Worm (Caenorhabditis elegans) whole organism, early embryonic: Measurements from ENCODE around the gene C26H9A.3.

Experiments used
- B0310.2 ChIP-seq: sonication (generic microtip); optimal IDR thresholded peaks from 2 replicates; lab custom pipeline; 2016; ENCODE audit warnings: mild to moderate bottlenecking, missing genetic modification characterization, missing compliant biosample characterization
- F13C5.2 ChIP-seq: sonication (generic microtip); optimal IDR thresholded peaks from 2 replicates; lab custom pipeline; 2017; ENCODE audit warnings: mild to moderate bottlenecking, missing genetic modification characterization, inconsistent platforms, missing compliant biosample characterization
- aly-1 ChIP-seq: sonication (generic microtip); optimal IDR thresholded peaks from 2 replicates; lab custom pipeline; 2016; ENCODE audit warnings: missing genetic modification characterization, missing compliant biosample characterization
- ama-1 ChIP-seq: fragments of 150-350 bp; optimal IDR thresholded peaks from 2 replicates; lab custom pipeline; 2014
- ceh-13 ChIP-seq: fragments of 200-800 bp; sonication (Bioruptor generic); optimal IDR thresholded peaks from 2 replicates; lab custom pipeline; 2018; ENCODE audit warnings: mild to moderate bottlenecking, missing genetic modification characterization, missing compliant biosample characterization
- ceh-36 ChIP-seq: sonication (generic microtip); optimal IDR thresholded peaks from 2 replicates; lab custom pipeline; 2016; ENCODE audit warnings: missing genetic modification characterization, inconsistent platforms, missing compliant biosample characterization
- ets-7 ChIP-seq: sonication (generic microtip); optimal IDR thresholded peaks from 2 replicates; lab custom pipeline; 2016; ENCODE audit warnings: missing genotype, missing genetic modification characterization, missing compliant biosample characterization
- flt-1 ChIP-seq: fragments of 200-800 bp; sonication (Bioruptor generic); IDR thresholded peaks from 2 replicates; pipeline ENCODE4 v1.3.6; 2022; ENCODE audit warnings: missing genetic modification characterization, missing compliant biosample characterization
- hmbx-1 ChIP-seq: sonication (generic microtip); optimal IDR thresholded peaks from 2 replicates; lab custom pipeline; 2016; ENCODE audit warnings: mild to moderate bottlenecking, missing genetic modification characterization, missing compliant biosample characterization
- hmg-4 ChIP-seq: fragments of 200-800 bp; sonication (Bioruptor generic); optimal IDR thresholded peaks from 2 replicates; lab custom pipeline; 2018; ENCODE audit warnings: mild to moderate bottlenecking, missing genetic modification characterization, missing compliant biosample characterization
- hnd-1 ChIP-seq: sonication (generic microtip); optimal IDR thresholded peaks from 2 replicates; lab custom pipeline; 2016; ENCODE audit warnings: missing genetic modification characterization, missing compliant biosample characterization
- pes-1 ChIP-seq: fragments of 200-800 bp; sonication (Bioruptor generic); IDR thresholded peaks from 2 replicates; pipeline ENCODE4 v1.3.6; 2022; ENCODE audit warnings: missing genetic modification reagents, missing genetic modification characterization, missing compliant biosample characterization
- scrt-1 ChIP-seq: fragments of 200-800 bp; sonication (Bioruptor generic); IDR thresholded peaks from 2 replicates; pipeline ENCODE4 v1.3.6; 2022; ENCODE audit warnings: missing genetic modification characterization, missing compliant biosample characterization
- sea-1 ChIP-seq: fragments of 200-800 bp; sonication (Bioruptor generic); conservative IDR thresholded peaks from 2 replicates; pipeline ENCODE4 v1.3.6; 2022; ENCODE audit warnings: missing genetic modification characterization, missing compliant biosample characterization
- tbx-11 ChIP-seq: fragments of 200-800 bp; sonication (Bioruptor generic); IDR thresholded peaks from 2 replicates; pipeline ENCODE4 v1.3.6; 2022; ENCODE audit warnings: missing genetic modification characterization, missing compliant biosample characterization
- tbx-37 ChIP-seq: fragments of 200-800 bp; sonication (Bioruptor generic); conservative IDR thresholded peaks from 2 replicates; pipeline ENCODE4 v1.3.6; 2022; ENCODE audit warnings: missing genetic modification reagents, missing genetic modification characterization, missing compliant biosample characterization
- tra-4 ChIP-seq: sonication (generic microtip); optimal IDR thresholded peaks from 2 replicates; lab custom pipeline; 2017; ENCODE audit warnings: missing genetic modification characterization, missing compliant biosample characterization

The C26H9A.3 gene

ce11 chrIV:12632430-12632829 lies 6.8 kb downstream of the C26H9A.3 start:
- TF ChIP-seq flt-1 (GFP tag; lab: Robert Waterston, UW), result no peak
- TF ChIP-seq pes-1 (GFP tag; lab: Robert Waterston, UW), result no peak
- TF ChIP-seq ama-1 (lab: Kevin White, UChicago), result no peak
- no peak for TF ChIP-seq tbx-37 (GFP tag; lab: Robert Waterston, UW)
- TF ChIP-seq ceh-36, result no peak
- TF ChIP-seq hmg-4 (GFP tag; lab: Kevin White, UChicago), result no peak
- no peak for TF ChIP-seq F13C5.2
- no peak for TF ChIP-seq aly-1 (tag; lab: Kevin White, UChicago)
- TF ChIP-seq ceh-13, result no peak
- no peak for TF ChIP-seq B0310.2 (tag; lab: Kevin White, UChicago)
- TF ChIP-seq scrt-1 (GFP tag; lab: Robert Waterston, UW), result no peak
- TF ChIP-seq hmbx-1 (tag; lab: Kevin White, UChicago), result no peak
- TF ChIP-seq ets-7 (tag; lab: Kevin White, UChicago), result no peak
- no peak for TF ChIP-seq tbx-11 (GFP tag; lab: Robert Waterston, UW)
- no peak for TF ChIP-seq tra-4 (tag; lab: Kevin White, UChicago)
- no peak for TF ChIP-seq sea-1 (GFP tag; lab: Robert Waterston, UW)
- TF ChIP-seq hnd-1 (tag; lab: Kevin White, UChicago), result no peak

- TF ChIP-seq F13C5.2 (no peak), tbx-11 (GFP tag; lab: Robert Waterston, UW) (no peak), flt-1 (GFP tag; lab: Robert Waterston, UW) (no peak), hmbx-1 (tag; lab: Kevin White, UChicago) (no peak), sea-1 (GFP tag; lab: Robert Waterston, UW) (no peak), scrt-1 (GFP tag; lab: Robert Waterston, UW) (no peak), tra-4 (tag; lab: Kevin White, UChicago) (no peak)
These were observed 8.3 kb downstream of the C26H9A.3 start, which contains the start of gene ark-1 for ce11 chrIV:12630922-12631321. Gene ark-1, minus strand, starts transcription at chrIV:12631022.

- 0 out of 2 replicates have a peak, but pooled peaks have one; percentile 8 for TF ChIP-seq pes-1 (GFP tag; lab: Robert Waterston, UW)
These were observed 17.6 kb downstream of the C26H9A.3 start for ce11 chrIV:12621483-12622078.

ce11 chrIV:12620921-12621320 lies 18.3 kb downstream of the C26H9A.3 start:
- no peak for TF ChIP-seq flt-1 (GFP tag; lab: Robert Waterston, UW)
- TF ChIP-seq tbx-11 (GFP tag; lab: Robert Waterston, UW), result no peak
- no peak for TF ChIP-seq ama-1 (lab: Kevin White, UChicago)
- no peak for TF ChIP-seq tra-4 (tag; lab: Kevin White, UChicago)
- TF ChIP-seq tbx-37 (GFP tag; lab: Robert Waterston, UW), result no peak
- no peak for TF ChIP-seq pes-1 (GFP tag; lab: Robert Waterston, UW)
- no peak for TF ChIP-seq ets-7 (tag; lab: Kevin White, UChicago)
- TF ChIP-seq hmg-4 (GFP tag; lab: Kevin White, UChicago), result no peak
- TF ChIP-seq ceh-13, result no peak
- no peak for TF ChIP-seq hmbx-1 (tag; lab: Kevin White, UChicago)
- TF ChIP-seq B0310.2 (tag; lab: Kevin White, UChicago), result no peak
- no peak for TF ChIP-seq scrt-1 (GFP tag; lab: Robert Waterston, UW)
- no peak for TF ChIP-seq aly-1 (tag; lab: Kevin White, UChicago)

DNA sequence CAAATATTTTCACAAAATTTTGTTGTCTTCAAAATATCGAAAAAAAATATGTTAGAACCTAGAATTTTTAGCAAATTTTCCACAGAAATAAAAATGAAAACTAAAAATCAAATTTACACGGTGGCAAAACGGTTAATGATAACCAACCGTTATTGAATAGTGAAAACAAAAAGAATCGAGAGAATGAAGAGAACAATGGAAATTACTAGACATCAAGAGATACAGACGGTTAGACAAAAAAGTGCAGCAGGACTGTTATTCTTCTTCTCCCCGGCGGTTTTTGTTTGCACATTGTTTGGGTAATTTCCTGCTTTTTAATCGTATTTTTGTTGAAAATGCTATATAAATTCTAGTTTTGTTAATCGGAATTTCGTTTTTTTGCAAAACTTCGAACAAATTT lies 20.3 kb downstream of the C26H9A.3 start:
- TF ChIP-seq pes-1 (GFP tag; lab: Robert Waterston, UW), result no peak
- no peak for TF ChIP-seq ceh-13
- TF ChIP-seq hmg-4 (GFP tag; lab: Kevin White, UChicago), result no peak
- TF ChIP-seq aly-1 (tag; lab: Kevin White, UChicago), result no peak
- TF ChIP-seq tra-4 (tag; lab: Kevin White, UChicago), result no peak
- TF ChIP-seq hnd-1 (tag; lab: Kevin White, UChicago), result no peak
- no peak for TF ChIP-seq hmbx-1 (tag; lab: Kevin White, UChicago)

- TF ChIP-seq scrt-1 (GFP tag; lab: Robert Waterston, UW) (no peak), B0310.2 (tag; lab: Kevin White, UChicago) (no peak), ceh-13 (no peak), sea-1 (GFP tag; lab: Robert Waterston, UW) (no peak)
These were observed 21.3 kb downstream of the C26H9A.3 start for ce11 chrIV:12617934-12618333.

DNA sequence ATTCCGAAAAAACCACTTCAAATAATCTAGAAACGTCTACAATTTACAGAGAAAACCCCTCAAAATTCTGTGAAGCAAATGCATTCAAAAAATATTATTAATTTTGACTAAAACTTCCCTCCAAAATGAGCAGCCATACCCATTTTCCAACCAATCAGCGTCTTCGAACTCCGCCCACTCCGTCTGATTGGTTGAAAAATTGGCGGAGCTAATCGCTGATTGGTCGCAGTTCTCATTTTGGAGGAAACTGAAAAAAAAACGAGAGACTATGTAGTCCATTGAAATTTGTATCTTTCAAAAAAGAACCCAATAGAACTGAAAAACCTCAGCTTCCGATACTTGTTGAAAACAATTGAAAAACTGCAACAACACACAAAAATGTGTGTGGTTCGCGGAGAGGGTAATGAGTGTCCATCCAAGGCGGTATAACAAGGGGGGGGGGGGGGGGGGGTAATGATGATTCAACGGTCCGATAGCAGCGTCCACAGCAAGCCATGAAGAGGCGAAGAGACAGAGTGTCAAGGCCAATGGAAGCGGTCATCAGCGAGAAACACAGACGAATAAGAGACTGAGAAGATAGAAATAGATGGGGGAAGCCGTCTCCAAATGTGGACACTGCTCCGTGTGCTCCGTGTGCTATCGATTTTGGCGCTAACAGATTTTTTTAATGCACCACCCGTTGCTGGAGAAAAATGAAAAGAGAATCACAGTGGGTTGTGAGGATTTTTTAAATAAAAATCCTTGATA lies 22.1 kb downstream of the C26H9A.3 start:
- TF ChIP-seq ceh-36 (peak; percentile 49), F13C5.2 (no peak), hmg-4 (GFP tag; lab: Kevin White, UChicago) (peak; percentile 81), ama-1 (lab: Kevin White, UChicago) (no peak), ets-7 (tag; lab: Kevin White, UChicago) (no peak)
